Fruit fly (Drosophila melanogaster): Measurements from ENCODE around the gene Gyc32E.

The Gyc32E gene

DNA sequence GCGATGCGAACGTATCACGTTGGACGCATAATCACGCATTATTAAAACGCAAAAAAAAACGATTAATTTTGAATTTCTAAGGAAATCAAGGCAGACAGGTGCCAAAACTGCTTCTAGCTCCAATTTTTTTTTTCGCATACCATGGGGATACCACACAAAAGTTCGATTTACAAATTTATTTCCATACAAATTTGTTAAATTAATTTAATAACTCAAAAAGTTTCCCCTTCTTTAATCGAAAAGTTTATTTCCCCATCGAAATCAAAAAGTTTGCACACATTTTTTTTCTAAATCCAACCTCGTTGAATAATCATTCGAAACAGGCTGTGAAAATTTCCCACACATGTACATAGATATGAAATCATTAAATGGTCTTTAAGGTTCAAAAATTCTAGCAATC, 3.6 kb downstream of the Gyc32E start, which contains the start of gene CG31867:
Gene CG31867 (minus strand): TSS at position 101 of the 400 bp plus-strand sequence.
- TF ChIP-seq CG33557 (GFP tag; optimal IDR thresholded peaks at IDR 0.05), result no peak

DNA sequence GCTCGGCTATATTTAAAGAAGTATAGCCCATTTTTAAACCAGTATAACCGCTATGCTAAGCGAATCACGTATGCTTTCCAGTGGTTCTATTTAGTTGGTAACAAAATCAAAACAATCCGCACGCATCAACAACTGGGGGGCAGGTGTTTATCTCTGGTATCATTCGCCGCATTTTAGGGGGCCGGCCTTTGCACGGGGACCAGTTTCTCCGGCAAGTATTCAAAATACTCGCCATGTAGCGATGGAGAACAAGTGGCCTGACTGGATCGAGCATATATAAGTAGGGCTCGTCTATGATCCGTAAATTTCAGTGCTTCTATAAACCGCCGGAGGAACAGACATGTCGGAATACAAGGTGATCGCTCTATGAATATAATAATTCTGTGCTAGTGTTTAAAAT, 12.8 kb downstream of the Gyc32E start, which contains the start of gene hgo:
Gene hgo (plus strand): TSS at position 301 of the 400 bp plus-strand sequence.
- peak; percentile 52; the same call in 1 of the 3 replicates for TF ChIP-seq CG2199 (GFP tag; IDR thresholded peaks at IDR 0.05)
- no peak for TF ChIP-seq CG32767 (GFP tag; IDR thresholded peaks at IDR 0.05)
- TF ChIP-seq Ets65A (GFP tag), result peak; percentile 40
- TF ChIP-seq chinmo (GFP tag; IDR thresholded peaks at IDR 0.05; ENCODE audit: partially characterized antibody), result peak; percentile 34; the same call in 1 of the 4 replicates
- TF ChIP-seq CG10147 (GFP tag; optimal IDR thresholded peaks at IDR 0.05), result no peak
- TF ChIP-seq HLH4C (GFP tag; IDR thresholded peaks at IDR 0.05; ENCODE audit: partially characterized antibody), result no peak
- TF ChIP-seq stwl (tag; optimal IDR thresholded peaks at IDR 0.05), result no peak
- no peak for TF ChIP-seq CG12155 (GFP tag; optimal IDR thresholded peaks at IDR 0.05)
- TF ChIP-seq CG16813 (GFP tag; IDR thresholded peaks at IDR 0.05; ENCODE audit: partially characterized antibody), result no peak
- no peak for TF ChIP-seq CG10321 (GFP tag; IDR thresholded peaks at IDR 0.05)
- no peak for TF ChIP-seq corto (GFP tag; optimal IDR thresholded peaks at IDR 0.05)
- no peak for TF ChIP-seq gsb-n (tag; optimal IDR thresholded peaks at IDR 0.05)
- no peak for TF ChIP-seq NK7.1 (GFP tag; optimal IDR thresholded peaks at IDR 0.05)
- TF ChIP-seq CG31224 (GFP tag; IDR thresholded peaks at IDR 0.05), result no peak
- no peak for TF ChIP-seq cato (GFP tag; optimal IDR thresholded peaks at IDR 0.05; ENCODE audit: borderline replicate concordance)

- TF ChIP-seq tgo (GFP tag; IDR thresholded peaks at IDR 0.05) (no peak), CG12769 (tag; optimal IDR thresholded peaks at IDR 0.05) (no peak), CG9817 (tag; optimal IDR thresholded peaks at IDR 0.05) (peak; percentile 3), Abd-B (GFP tag; optimal IDR thresholded peaks at IDR 0.05) (peak; percentile 31), fd96Cb (tag; optimal IDR thresholded peaks at IDR 0.05) (no peak), CoRest (tag; optimal IDR thresholded peaks at IDR 0.05) (peak; percentile 55), Dp (GFP tag; optimal IDR thresholded peaks at IDR 0.05) (peak; percentile 65), amos (GFP tag; IDR thresholded peaks at IDR 0.05; ENCODE audit: partially characterized antibody) (peak; percentile 65), CG9215 (GFP tag; IDR thresholded peaks at IDR 0.05) (no peak), CG17829 (tag; optimal IDR thresholded peaks at IDR 0.05) (peak; percentile 47), Ets65A (GFP tag) (peak; percentile 59), lilli (GFP tag; optimal IDR thresholded peaks at IDR 0.05) (peak; percentile 12), CG12659 (GFP tag; optimal IDR thresholded peaks at IDR 0.05) (peak; percentile 71), Adf1 (GFP tag; IDR thresholded peaks at IDR 0.05) (peak; percentile 20; the same call in 1 of the 2 replicates), BtbVII (GFP tag; optimal IDR thresholded peaks at IDR 0.05) (no peak), CG9932 (GFP tag; IDR thresholded peaks at IDR 0.05) (0 out of 2 replicates have a peak, but pooled peaks have one; percentile 13), Dll (GFP tag; IDR thresholded peaks at IDR 0.05; ENCODE audit: partially characterized antibody) (peak; percentile 84), NfI (GFP tag; optimal IDR thresholded peaks at IDR 0.05) (peak; percentile 7), CG30020 (tag; optimal IDR thresholded peaks at IDR 0.05) (peak; percentile 29), Lhr (GFP tag; optimal IDR thresholded peaks at IDR 0.05) (peak; percentile 5), lab (GFP tag; optimal IDR thresholded peaks at IDR 0.05) (no peak), CG10267 (tag; optimal IDR thresholded peaks at IDR 0.05) (peak; percentile 56), lola (GFP tag; optimal IDR thresholded peaks at IDR 0.05) (peak in 1 of 3 experiments; percentile 0), Fer2 (tag; optimal IDR thresholded peaks at IDR 0.05) (no peak), nmo (GFP tag; optimal IDR thresholded peaks at IDR 0.05) (peak; percentile 39), pzg (GFP tag; optimal IDR thresholded peaks at IDR 0.05) (peak; percentile 79), CG16813 (GFP tag; IDR thresholded peaks at IDR 0.05; ENCODE audit: partially characterized antibody) (peak; percentile 63), NFAT (GFP tag; IDR thresholded peaks at IDR 0.05) (no peak), nerfin-2 (GFP tag; IDR thresholded peaks at IDR 0.05; ENCODE audit: partially characterized antibody) (peak; percentile 44; the same call in 1 of the 2 replicates)
These were observed 18.5 kb downstream of the Gyc32E start, which contains the start of the genes RfC38 and CG4751 for dm6 chr2L:11130151-11131008. Gene RfC38 (minus strand): TSS chr2L:11130645. Gene CG4751 (plus strand): TSS chr2L:11130737.

Data from whole organism, embryonic.